Worm (Caenorhabditis elegans) whole organism, early embryonic: ENCODE measurements around the gene unc-84.

Experiments
- F13C5.2 ChIP-seq: sonication (generic microtip); optimal IDR thresholded peaks from 2 replicates; lab custom pipeline; 2017; ENCODE audit warnings: mild to moderate bottlenecking, missing genetic modification characterization, inconsistent platforms, missing compliant biosample characterization
- aly-1 ChIP-seq: sonication (generic microtip); optimal IDR thresholded peaks from 2 replicates; lab custom pipeline; 2016; ENCODE audit warnings: missing genetic modification characterization, missing compliant biosample characterization
- ama-1 ChIP-seq: fragments of 150-350 bp; optimal IDR thresholded peaks from 2 replicates; lab custom pipeline; 2014
- ets-7 ChIP-seq: sonication (generic microtip); optimal IDR thresholded peaks from 2 replicates; lab custom pipeline; 2016; ENCODE audit warnings: missing genotype, missing genetic modification characterization, missing compliant biosample characterization
- flt-1 ChIP-seq: fragments of 200-800 bp; sonication (Bioruptor generic); IDR thresholded peaks from 2 replicates; pipeline ENCODE4 v1.3.6; 2022; ENCODE audit warnings: missing genetic modification characterization, missing compliant biosample characterization
- hmbx-1 ChIP-seq: sonication (generic microtip); optimal IDR thresholded peaks from 2 replicates; lab custom pipeline; 2016; ENCODE audit warnings: mild to moderate bottlenecking, missing genetic modification characterization, missing compliant biosample characterization
- hmg-4 ChIP-seq: fragments of 200-800 bp; sonication (Bioruptor generic); optimal IDR thresholded peaks from 2 replicates; lab custom pipeline; 2018; ENCODE audit warnings: mild to moderate bottlenecking, missing genetic modification characterization, missing compliant biosample characterization
- hnd-1 ChIP-seq: sonication (generic microtip); optimal IDR thresholded peaks from 2 replicates; lab custom pipeline; 2016; ENCODE audit warnings: missing genetic modification characterization, missing compliant biosample characterization
- pes-1 ChIP-seq: fragments of 200-800 bp; sonication (Bioruptor generic); IDR thresholded peaks from 2 replicates; pipeline ENCODE4 v1.3.6; 2022; ENCODE audit warnings: missing genetic modification reagents, missing genetic modification characterization, missing compliant biosample characterization
- tbx-11 ChIP-seq: fragments of 200-800 bp; sonication (Bioruptor generic); IDR thresholded peaks from 2 replicates; pipeline ENCODE4 v1.3.6; 2022; ENCODE audit warnings: missing genetic modification characterization, missing compliant biosample characterization
- tbx-37 ChIP-seq: fragments of 200-800 bp; sonication (Bioruptor generic); conservative IDR thresholded peaks from 2 replicates; pipeline ENCODE4 v1.3.6; 2022; ENCODE audit warnings: missing genetic modification reagents, missing genetic modification characterization, missing compliant biosample characterization

ce11 chrX:13581820-13582219 lies 2.8 kb upstream of the unc-84 start, which contains the start of gene F54B11.10:
- no peak for TF ChIP-seq hmg-4 (GFP tag; lab: Kevin White, UChicago)
- TF ChIP-seq pes-1: no peak
- no peak for TF ChIP-seq ets-7 (tag; lab: Kevin White, UChicago)
- TF ChIP-seq ama-1: no peak
- TF ChIP-seq F13C5.2 (tag; lab: Kevin White, UChicago): no peak
- no peak for TF ChIP-seq hmbx-1 (tag; lab: Kevin White, UChicago)
- no peak for TF ChIP-seq tbx-11
- TF ChIP-seq hnd-1 (tag; lab: Kevin White, UChicago): no peak
- TF ChIP-seq tbx-37 (GFP tag; lab: Robert Waterston, UW): no peak
- no peak for TF ChIP-seq aly-1
- TF ChIP-seq flt-1 (GFP tag; lab: Robert Waterston, UW): no peak
